Fruit fly (Drosophila melanogaster): ENCODE measurements around the gene smal.

DNA sequence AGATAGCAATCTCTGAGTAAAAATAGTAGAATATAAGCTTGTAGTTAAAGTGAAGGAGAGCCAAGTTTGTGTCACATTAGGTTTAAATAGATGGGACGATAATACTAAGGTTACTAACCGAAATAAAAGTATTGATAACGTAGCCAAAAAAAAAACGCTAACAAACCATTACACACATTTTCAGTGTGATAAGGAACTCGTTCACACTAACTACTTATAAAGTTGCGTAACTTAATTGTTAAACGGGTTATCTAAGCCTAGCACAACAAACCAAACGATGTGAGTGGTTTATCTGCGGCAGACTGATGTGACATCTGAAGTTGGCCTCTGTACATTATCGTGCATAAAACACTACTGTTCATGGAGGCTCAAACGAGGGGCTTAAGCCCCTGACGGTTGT is 45.3 kb downstream of the smal start:
- no peak for TF ChIP-seq CG10348 (GFP tag; IDR thresholded peaks at IDR 0.05)
- TF ChIP-seq Pif1A (GFP tag; optimal IDR thresholded peaks at IDR 0.05) = no peak
- TF ChIP-seq EcR (GFP tag; optimal IDR thresholded peaks at IDR 0.05) = no peak
- no peak for TF ChIP-seq Ets98B (GFP tag; IDR thresholded peaks at IDR 0.05)
- TF ChIP-seq rn (GFP tag; IDR thresholded peaks at IDR 0.05) = no peak
- TF ChIP-seq CG8301 (tag; optimal IDR thresholded peaks at IDR 0.05) = no peak
- TF ChIP-seq fd96Ca (GFP tag; IDR thresholded peaks at IDR 0.05) = no peak
- no peak for TF ChIP-seq D1 (tag; optimal IDR thresholded peaks at IDR 0.05)
- TF ChIP-seq CG8159 (tag; optimal IDR thresholded peaks at IDR 0.05) = no peak
- TF ChIP-seq CG12605 (GFP tag; IDR thresholded peaks at IDR 0.05) = no peak
- TF ChIP-seq CG34367 (tag; optimal IDR thresholded peaks at IDR 0.05) = no peak
- TF ChIP-seq Snoo (tag; optimal IDR thresholded peaks at IDR 0.05) = no peak
- no peak for TF ChIP-seq Pif1B (GFP tag; optimal IDR thresholded peaks at IDR 0.05)
- no peak for TF ChIP-seq CG9948 (tag; optimal IDR thresholded peaks at IDR 0.05)

Data from whole organism, pupa.